Fruit fly (Drosophila melanogaster) whole organism, adult: ENCODE results near the gene Wdr24.

ENCODE experiments used
- CG11617 ChIP-seq: fragments of 200-800 bp; sonication (Bioruptor generic); optimal IDR thresholded peaks from 2 replicates; lab custom pipeline; 2017; ENCODE audit warnings: mild to moderate bottlenecking, missing biosample characterization, missing genetic modification reagents, missing genetic modification characterization
- CG12768 ChIP-seq: fragments of 200-800 bp; sonication (Bioruptor generic); optimal IDR thresholded peaks from 2 replicates; lab custom pipeline; 2017; ENCODE audit warnings: missing biosample characterization, missing genetic modification characterization, mild to moderate bottlenecking, moderate library complexity, missing genetic modification reagents
- CG14711 ChIP-seq: fragments of 200-800 bp; sonication (Bioruptor generic); optimal IDR thresholded peaks from 2 replicates; lab custom pipeline; 2018; ENCODE audit warnings: missing biosample characterization, mild to moderate bottlenecking, missing genetic modification characterization, moderate library complexity
- CG1620 ChIP-seq: fragments of 200-800 bp; sonication (Bioruptor generic); optimal IDR thresholded peaks from 2 replicates; lab custom pipeline; 2016; ENCODE audit warnings: missing biosample characterization, missing genetic modification characterization
- CG33017 ChIP-seq: fragments of 200-800 bp; sonication (Bioruptor generic); optimal IDR thresholded peaks from 2 replicates; lab custom pipeline; 2018; ENCODE audit warnings: missing biosample characterization, mild to moderate bottlenecking, missing genetic modification characterization, moderate library complexity
- CG5204 ChIP-seq: fragments of 200-800 bp; sonication (Bioruptor generic); optimal IDR thresholded peaks from 2 replicates; lab custom pipeline; 2016; ENCODE audit warnings: missing biosample characterization, missing genetic modification characterization
- CG7045 ChIP-seq: fragments of 200-800 bp; sonication (Bioruptor generic); optimal IDR thresholded peaks from 2 replicates; lab custom pipeline; 2017; ENCODE audit warnings: missing biosample characterization, mild to moderate bottlenecking, missing genetic modification characterization
- CG7101 ChIP-seq: fragments of 200-800 bp; sonication (Bioruptor generic); optimal IDR thresholded peaks from 2 replicates; lab custom pipeline; 2018; ENCODE audit warnings: missing biosample characterization, mild to moderate bottlenecking, missing genetic modification characterization, moderate library complexity
- Clk ChIP-seq: fragments of 200-800 bp; sonication (Bioruptor generic); optimal IDR thresholded peaks from 2 replicates; lab custom pipeline; 2017; ENCODE audit warnings: missing biosample characterization, missing genetic modification characterization
- Crg-1 ChIP-seq: fragments of 200-800 bp; sonication (Bioruptor generic); optimal IDR thresholded peaks from 2 replicates; lab custom pipeline; 2016; ENCODE audit warnings: missing biosample characterization, missing genetic modification characterization
- Hr96 ChIP-seq: fragments of 200-800 bp; sonication (Bioruptor generic); optimal IDR thresholded peaks from 2 replicates; lab custom pipeline; 2016; ENCODE audit warnings: missing biosample characterization, missing genetic modification characterization
- Mnt ChIP-seq: fragments of 200-800 bp; sonication (Bioruptor generic); optimal IDR thresholded peaks from 2 replicates; lab custom pipeline; 2016; ENCODE audit warnings: missing biosample characterization, mild to moderate bottlenecking, missing genetic modification characterization
- bab1 ChIP-seq: fragments of 200-800 bp; sonication (Bioruptor generic); optimal IDR thresholded peaks from 3 replicates; lab custom pipeline; 2019; ENCODE audit warnings: missing biosample characterization, mild to moderate bottlenecking, missing genetic modification characterization, moderate library complexity
- cic ChIP-seq: fragments of 200-800 bp; sonication (Bioruptor generic); optimal IDR thresholded peaks from 2 replicates; lab custom pipeline; 2017; ENCODE audit warnings: missing biosample characterization, mild to moderate bottlenecking, missing genetic modification characterization, moderate library complexity
- cnc ChIP-seq, 2 experiments: fragments of >200 bp; optimal IDR thresholded peaks; 2 replicates each; lab custom pipeline; 2017
- kay ChIP-seq: fragments of 200-800 bp; sonication (Bioruptor generic); peaks from one replicate; lab custom pipeline; 2016; ENCODE audit warnings: missing biosample characterization, missing genetic modification characterization, borderline replicate concordance
- ovo ChIP-seq: fragments of 200-800 bp; sonication (Bioruptor generic); optimal IDR thresholded peaks from 2 replicates; lab custom pipeline; 2016; ENCODE audit warnings: missing biosample characterization, missing genetic modification characterization
- pad ChIP-seq: fragments of 200-800 bp; sonication (Bioruptor generic); optimal IDR thresholded peaks from 3 replicates; lab custom pipeline; 2017; ENCODE audit warnings: missing biosample characterization, missing genetic modification characterization, mild to moderate bottlenecking, moderate library complexity, missing genetic modification reagents
- tj ChIP-seq: fragments of 200-800 bp; sonication (Bioruptor generic); optimal IDR thresholded peaks from 3 replicates; lab custom pipeline; 2017; ENCODE audit warnings: missing biosample characterization, mild to moderate bottlenecking, missing genetic modification characterization, moderate library complexity
- toe ChIP-seq: fragments of 200-800 bp; sonication (Bioruptor generic); optimal IDR thresholded peaks from 2 replicates; lab custom pipeline; 2016; ENCODE audit warnings: missing biosample characterization, missing genetic modification characterization

Wdr24 gene

dm6 chr3R:29725577-29726240, 19.2 kb downstream of the Wdr24 start, which contains the start of gene Kul:
Kul (plus strand) TSS chr3R:29725830.
- TF ChIP-seq Crg-1 (no peak), CG7045 (GFP tag; lab: Kevin White, UChicago) (no peak), pad (GFP tag; lab: Kevin White, UChicago) (no peak), CG12768 (GFP tag; lab: Kevin White, UChicago) (peak; percentile 77), CG1620 (GFP tag; lab: Kevin White, UChicago) (peak; percentile 22), kay (GFP tag; lab: Kevin White, UChicago) (no peak), cnc (optimal IDR thresholded peaks at IDR 0.05; lab: Kevin White, UChicago) (no peak), Hr96 (GFP tag; lab: Kevin White, UChicago) (peak; percentile 75), bab1 (GFP tag; lab: Kevin White, UChicago) (peak; percentile 42), CG5204 (GFP tag; lab: Kevin White, UChicago) (no peak), CG7101 (peak; percentile 18), toe (peak; percentile 66), tj (GFP tag; lab: Kevin White, UChicago) (peak; percentile 28), Clk (GFP tag; lab: Kevin White, UChicago) (no peak), Mnt (GFP tag; lab: Kevin White, UChicago) (peak; percentile 22), CG33017 (tag; lab: Kevin White, UChicago) (no peak), ovo (peak; percentile 37), CG11617 (GFP tag; lab: Kevin White, UChicago) (peak; percentile 38), CG14711 (tag; lab: Kevin White, UChicago) (no peak), cic (GFP tag; lab: Kevin White, UChicago) (no peak)

- TF ChIP-seq pad (GFP tag; lab: Kevin White, UChicago) (no peak), CG7045 (GFP tag; lab: Kevin White, UChicago) (no peak), tj (GFP tag; lab: Kevin White, UChicago) (peak; percentile 65), CG1620 (GFP tag; lab: Kevin White, UChicago) (no peak), Hr96 (GFP tag; lab: Kevin White, UChicago) (no peak), CG11617 (GFP tag; lab: Kevin White, UChicago) (no peak), Clk (GFP tag; lab: Kevin White, UChicago) (no peak), CG14711 (tag; lab: Kevin White, UChicago) (no peak)
Measured at dm6 chr3R:29724745-29725144, 20.1 kb downstream of the Wdr24 start, which contains the start of the genes Naa40 and CG18731. Naa40 (minus strand) TSS chr3R:29724950. CG18731 (plus strand) TSS chr3R:29725027.

DNA sequence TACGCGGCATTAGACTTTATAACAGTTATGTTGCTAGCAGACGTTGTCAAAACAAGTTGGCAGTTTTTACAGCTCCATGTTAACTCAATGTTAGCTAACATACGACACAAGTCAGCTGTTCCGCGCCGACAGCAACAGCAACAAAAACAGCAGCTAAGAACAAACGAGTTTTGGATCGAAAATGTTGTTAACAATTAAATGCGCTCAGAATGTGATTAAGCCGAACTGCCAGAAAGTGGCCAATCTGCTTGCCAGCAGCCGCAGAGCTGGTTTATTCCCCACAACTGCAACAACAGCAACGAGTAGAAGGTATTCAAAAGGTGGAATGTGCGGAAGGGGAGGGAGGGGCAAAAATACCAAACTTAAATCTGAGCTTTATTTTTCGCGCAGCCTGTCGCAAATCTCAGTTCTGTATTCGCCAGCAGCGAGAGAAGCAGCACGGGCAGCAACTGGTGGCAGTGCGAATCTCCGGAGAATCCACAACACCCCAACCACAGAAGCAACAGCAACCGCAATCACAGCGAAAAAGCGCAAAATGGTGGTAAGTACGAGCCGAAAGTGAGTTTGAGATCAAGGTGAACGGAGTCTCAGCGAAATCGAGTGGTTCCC, 21.7 kb downstream of the Wdr24 start, which contains the start of gene Pcd:
Gene Pcd (plus strand): TSS at position 116 of the 609 bp plus-strand sequence.
- TF ChIP-seq tj (GFP tag; lab: Kevin White, UChicago) (peak; percentile 55), Mnt (GFP tag; lab: Kevin White, UChicago) (peak; percentile 27), bab1 (GFP tag; lab: Kevin White, UChicago) (peak; percentile 27), pad (GFP tag; lab: Kevin White, UChicago) (peak; percentile 38), CG7045 (GFP tag; lab: Kevin White, UChicago) (no peak), cic (GFP tag; lab: Kevin White, UChicago) (peak; percentile 50), Crg-1 (no peak), CG12768 (GFP tag; lab: Kevin White, UChicago) (peak; percentile 11)

DNA sequence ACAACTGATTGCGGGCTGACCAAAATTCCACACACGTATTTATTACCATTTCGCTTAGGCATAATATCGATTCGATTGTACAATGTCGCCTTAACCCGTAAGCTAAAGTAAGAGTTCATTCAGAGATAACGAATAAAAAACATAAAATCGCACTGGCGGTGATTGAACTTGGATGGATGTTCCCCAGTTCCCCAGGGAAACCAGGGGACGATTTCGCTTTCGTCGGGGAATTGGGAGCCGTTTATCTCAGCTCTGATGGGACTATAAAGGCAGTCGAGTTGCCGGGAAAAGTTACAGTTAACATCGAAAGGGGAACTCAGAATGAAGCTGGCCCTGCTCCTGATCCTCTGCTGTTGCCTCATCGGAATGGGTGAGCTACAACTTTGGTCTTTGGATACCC, 22.7 kb downstream of the Wdr24 start, which contains the start of gene CG34296:
Gene CG34296 (plus strand): TSS at position 301 of the 400 bp plus-strand sequence.
- no peak for TF ChIP-seq toe
- no peak for TF ChIP-seq CG33017 (tag; lab: Kevin White, UChicago)
- TF ChIP-seq CG1620 (GFP tag; lab: Kevin White, UChicago), result no peak
- TF ChIP-seq Hr96 (GFP tag; lab: Kevin White, UChicago), result no peak
- TF ChIP-seq CG12768 (GFP tag; lab: Kevin White, UChicago), result no peak
- TF ChIP-seq CG14711 (tag; lab: Kevin White, UChicago), result no peak
- TF ChIP-seq CG5204 (GFP tag; lab: Kevin White, UChicago), result no peak
- no peak for TF ChIP-seq cnc (optimal IDR thresholded peaks at IDR 0.05; lab: Kevin White, UChicago)
- TF ChIP-seq bab1 (GFP tag; lab: Kevin White, UChicago), result no peak
- TF ChIP-seq tj (GFP tag; lab: Kevin White, UChicago), result no peak
- no peak for TF ChIP-seq Crg-1
- no peak for TF ChIP-seq pad (GFP tag; lab: Kevin White, UChicago)
- no peak for TF ChIP-seq CG7101

dm6 chr3R:29718363-29718762, 26.5 kb downstream of the Wdr24 start, which contains the start of gene CG15506:
CG15506 (plus strand) TSS chr3R:29718663.
- TF ChIP-seq tj (GFP tag; lab: Kevin White, UChicago) (no peak), Clk (GFP tag; lab: Kevin White, UChicago) (no peak), Hr96 (GFP tag; lab: Kevin White, UChicago) (no peak), ovo (no peak), CG7045 (GFP tag; lab: Kevin White, UChicago) (no peak), CG1620 (GFP tag; lab: Kevin White, UChicago) (no peak), cic (GFP tag; lab: Kevin White, UChicago) (no peak), cnc (optimal IDR thresholded peaks at IDR 0.05; lab: Kevin White, UChicago) (no peak), pad (GFP tag; lab: Kevin White, UChicago) (no peak), CG5204 (GFP tag; lab: Kevin White, UChicago) (no peak), CG7101 (no peak), CG12768 (GFP tag; lab: Kevin White, UChicago) (no peak), Mnt (GFP tag; lab: Kevin White, UChicago) (no peak), bab1 (GFP tag; lab: Kevin White, UChicago) (no peak)
